Worm (Caenorhabditis elegans) whole organism, young adult: ENCODE measurements around the gene C14C11.7.

Experiments used
- B0336.3 ChIP-seq: fragments of 200-800 bp; sonication (Bioruptor generic); IDR thresholded peaks from 2 replicates; pipeline ENCODE4 v1.3.6; 2022; ENCODE audit warnings: missing genetic modification characterization, missing compliant biosample characterization
- D2030.7 ChIP-seq: fragments of 200-800 bp; sonication (Bioruptor generic); IDR thresholded peaks from 2 replicates; pipeline ENCODE4 v1.3.6; 2022; ENCODE audit warnings: missing genetic modification reagents, missing genetic modification characterization, missing compliant biosample characterization
- F22D6.2 ChIP-seq: sonication (generic microtip); optimal IDR thresholded peaks from 2 replicates; lab custom pipeline; 2016; ENCODE audit warnings: mild to moderate bottlenecking, missing genetic modification characterization, missing compliant biosample characterization
- F49E8.2 ChIP-seq: sonication (generic microtip); optimal IDR thresholded peaks from 3 replicates; lab custom pipeline; 2017; ENCODE audit warnings: missing genetic modification characterization, mild to moderate bottlenecking, missing compliant biosample characterization, antibody characterized with exemption, moderate library complexity; ENCODE audit not compliant: insufficient read depth
- F52B5.7 ChIP-seq: sonication (generic microtip); optimal IDR thresholded peaks from 2 replicates; lab custom pipeline; 2016; ENCODE audit warnings: mild to moderate bottlenecking, missing genetic modification characterization, missing compliant biosample characterization
- K11D2.4 ChIP-seq: fragments of 200-800 bp; sonication (Bioruptor generic); IDR thresholded peaks from 2 replicates; pipeline ENCODE4 v1.3.6; 2022; ENCODE audit warnings: missing genetic modification reagents, missing genetic modification characterization, missing compliant biosample characterization
- T07F8.4 ChIP-seq: sonication (generic microtip); optimal IDR thresholded peaks from 2 replicates; lab custom pipeline; 2016; ENCODE audit warnings: mild to moderate bottlenecking, missing genetic modification characterization, moderate library complexity, missing compliant biosample characterization
- T26A5.8 ChIP-seq: sonication (generic microtip); optimal IDR thresholded peaks from 2 replicates; lab custom pipeline; 2016; ENCODE audit warnings: missing genetic modification characterization, missing compliant biosample characterization
- Y53G8AR.9 ChIP-seq: fragments of 200-800 bp; sonication (Bioruptor generic); conservative IDR thresholded peaks from 2 replicates; pipeline ENCODE4 v1.3.6; 2022; ENCODE audit warnings: missing genetic modification reagents, missing genetic modification characterization, missing compliant biosample characterization
- Y67H2A.10 ChIP-seq: fragments of 200-800 bp; sonication (Bioruptor generic); conservative IDR thresholded peaks from 2 replicates; pipeline ENCODE4 v1.3.6; 2022; ENCODE audit warnings: missing genetic modification reagents, missing genetic modification characterization, missing compliant biosample characterization
- Y95B8A.8 ChIP-seq: fragments of 200-800 bp; sonication (Bioruptor generic); IDR thresholded peaks from 2 replicates; pipeline ENCODE4 v1.3.6; 2022; ENCODE audit warnings: missing genetic modification reagents, missing genetic modification characterization, missing compliant biosample characterization
- ZK185.1 ChIP-seq: sonication (generic microtip); optimal IDR thresholded peaks from 2 replicates; lab custom pipeline; 2016; ENCODE audit warnings: mild to moderate bottlenecking, missing genetic modification characterization, missing compliant biosample characterization; ENCODE audit not compliant: poor library complexity, severe bottlenecking
- akir-1 ChIP-seq: fragments of 200-800 bp; sonication (Bioruptor generic); optimal IDR thresholded peaks from 2 replicates; lab custom pipeline; 2018; ENCODE audit warnings: mild to moderate bottlenecking, missing genetic modification characterization, moderate library complexity, missing compliant biosample characterization
- ama-1 ChIP-seq, 3 experiments: fragments of 150-350 bp in 1 of 3; sonication (generic microtip) in 2 of 3; optimal IDR thresholded peaks; 2 replicates each; lab custom pipeline; 2014 to 2018; ENCODE audit warnings: missing biosample characterization in 2 of 3, missing genetic modification characterization in 2 of 3, missing genetic modification reagents in 2 of 3
- aptf-3 ChIP-seq: fragments of 200-800 bp; sonication (Bioruptor generic); IDR thresholded peaks from 2 replicates; pipeline ENCODE4 v1.3.6; 2022; ENCODE audit warnings: missing genetic modification characterization, missing compliant biosample characterization
- attf-3 ChIP-seq: fragments of 200-800 bp; sonication (Bioruptor generic); conservative IDR thresholded peaks from 2 replicates; pipeline ENCODE4 v1.3.6; 2022; ENCODE audit warnings: missing genetic modification reagents, missing genetic modification characterization, missing compliant biosample characterization
- ccch-3 ChIP-seq: fragments of 200-800 bp; sonication (Bioruptor generic); optimal IDR thresholded peaks from 2 replicates; lab custom pipeline; 2018; ENCODE audit warnings: mild to moderate bottlenecking, missing genetic modification characterization, missing compliant biosample characterization
- egl-18 ChIP-seq: fragments of 200-800 bp; sonication (Bioruptor generic); IDR thresholded peaks from 2 replicates; pipeline ENCODE4 v1.3.6; 2022; ENCODE audit warnings: missing genetic modification reagents, missing genetic modification characterization, missing compliant biosample characterization
- egl-44 ChIP-seq: fragments of 200-800 bp; sonication (Bioruptor generic); IDR thresholded peaks from 2 replicates; pipeline ENCODE4 v1.3.6; 2022; ENCODE audit warnings: missing genetic modification reagents, missing genetic modification characterization, missing compliant biosample characterization
- ekl-4 ChIP-seq: fragments of 200-800 bp; sonication (Bioruptor generic); IDR thresholded peaks from 2 replicates; pipeline ENCODE4 v1.3.6; 2022; ENCODE audit warnings: missing genetic modification reagents, missing genetic modification characterization, missing compliant biosample characterization
- him-1 ChIP-seq: sonication (generic microtip); optimal IDR thresholded peaks from 2 replicates; lab custom pipeline; 2016; ENCODE audit warnings: missing genotype, missing genetic modification reagents, missing genetic modification characterization, missing compliant biosample characterization
- hrde-1 ChIP-seq: sonication (generic microtip); optimal IDR thresholded peaks from 2 replicates; lab custom pipeline; 2016; ENCODE audit warnings: missing genetic modification characterization, mild to moderate bottlenecking, missing compliant biosample characterization, moderate library complexity, missing genotype, missing genetic modification reagents, borderline replicate concordance
- lsy-27 ChIP-seq: sonication (generic microtip); optimal IDR thresholded peaks from 2 replicates; lab custom pipeline; 2017; ENCODE audit warnings: missing genetic modification characterization, mild to moderate bottlenecking, missing compliant biosample characterization, antibody characterized with exemption, missing genotype, borderline replicate concordance; ENCODE audit not compliant: insufficient read depth
- madf-3 ChIP-seq: fragments of 200-800 bp; sonication (Bioruptor generic); IDR thresholded peaks from 2 replicates; pipeline ENCODE4 v1.3.6; 2022; ENCODE audit warnings: missing genetic modification reagents, missing genetic modification characterization, missing compliant biosample characterization
- madf-6 ChIP-seq: fragments of 200-800 bp; sonication (Bioruptor generic); IDR thresholded peaks from 2 replicates; pipeline ENCODE4 v1.3.6; 2022; ENCODE audit warnings: missing genetic modification reagents, missing genetic modification characterization, missing compliant biosample characterization
- mes-4 ChIP-seq: sonication (generic microtip); optimal IDR thresholded peaks from 2 replicates; lab custom pipeline; 2016; ENCODE audit warnings: missing genotype, missing genetic modification characterization, missing compliant biosample characterization
- mxl-1 ChIP-seq: sonication (generic microtip); optimal IDR thresholded peaks from 2 replicates; lab custom pipeline; 2016; ENCODE audit warnings: missing genetic modification characterization, missing compliant biosample characterization
- nfya-1 ChIP-seq: sonication (generic microtip); optimal IDR thresholded peaks from 2 replicates; lab custom pipeline; 2017; ENCODE audit warnings: antibody characterized with exemption, missing compliant biosample characterization, missing genetic modification characterization, borderline replicate concordance; ENCODE audit not compliant: insufficient read depth
- repo-1 ChIP-seq: sonication (generic microtip); optimal IDR thresholded peaks from 2 replicates; lab custom pipeline; 2017; ENCODE audit warnings: mild to moderate bottlenecking, missing genetic modification characterization, missing compliant biosample characterization
- rpc-1 ChIP-seq, 2 experiments: fragments of 150-350 bp in 1 of 2; sonication (generic microtip) in 1 of 2; optimal IDR thresholded peaks; 2 replicates each; lab custom pipeline; 2014 to 2018; ENCODE audit warnings: missing biosample characterization in 1 of 2, missing genetic modification characterization in 1 of 2, missing genetic modification reagents in 1 of 2, missing genotype in 1 of 2
- snpc-1.1 ChIP-seq: sonication (generic microtip); optimal IDR thresholded peaks from 2 replicates; lab custom pipeline; 2017; ENCODE audit warnings: missing genetic modification characterization, mild to moderate bottlenecking, missing compliant biosample characterization, antibody characterized with exemption, moderate library complexity, missing genotype, missing genetic modification reagents; ENCODE audit not compliant: insufficient read depth
- somi-1 ChIP-seq: fragments of 200-800 bp; sonication (Bioruptor generic); optimal IDR thresholded peaks from 2 replicates; lab custom pipeline; 2018; ENCODE audit warnings: mild to moderate bottlenecking, missing genetic modification characterization, missing compliant biosample characterization
- tlf-1 ChIP-seq: fragments of 200-800 bp; sonication (Bioruptor generic); optimal IDR thresholded peaks from 2 replicates; lab custom pipeline; 2018; ENCODE audit warnings: mild to moderate bottlenecking, missing genetic modification characterization, missing compliant biosample characterization
- unc-62 ChIP-seq: fragments of 150-350 bp; optimal IDR thresholded peaks from 2 replicates; lab custom pipeline; 2014; ENCODE audit warnings: missing biosample characterization, missing genetic modification reagents, missing genetic modification characterization
- xnd-1 ChIP-seq: sonication (generic microtip); optimal IDR thresholded peaks from 2 replicates; lab custom pipeline; 2016; ENCODE audit warnings: missing genotype, missing genetic modification reagents, missing genetic modification characterization, missing compliant biosample characterization
- zim-3 ChIP-seq: sonication (generic microtip); optimal IDR thresholded peaks from 2 replicates; lab custom pipeline; 2017; ENCODE audit warnings: mild to moderate bottlenecking, missing genetic modification characterization, moderate library complexity, missing compliant biosample characterization
- ztf-18 ChIP-seq: sonication (generic microtip); optimal IDR thresholded peaks from 2 replicates; lab custom pipeline; 2016; ENCODE audit warnings: missing genotype, mild to moderate bottlenecking, missing genetic modification characterization, missing compliant biosample characterization
- ztf-22 ChIP-seq: fragments of 200-800 bp; sonication (Bioruptor generic); optimal IDR thresholded peaks from 2 replicates; lab custom pipeline; 2018; ENCODE audit warnings: mild to moderate bottlenecking, missing genetic modification characterization, moderate library complexity, missing compliant biosample characterization
- ztf-25 ChIP-seq: fragments of 200-800 bp; sonication (Bioruptor generic); IDR thresholded peaks from 2 replicates; pipeline ENCODE4 v1.3.6; 2022; ENCODE audit warnings: missing genetic modification reagents, missing genetic modification characterization, missing compliant biosample characterization
- ztf-3 ChIP-seq: fragments of 200-800 bp; sonication (Bioruptor generic); optimal IDR thresholded peaks from 2 replicates; lab custom pipeline; 2018; ENCODE audit warnings: mild to moderate bottlenecking, missing genetic modification characterization, missing compliant biosample characterization

The C14C11.7 gene

ce11 chrV:5704467-5704866, 38.6 kb upstream of the C14C11.7 start:
- TF ChIP-seq ztf-25 (no peak), madf-6 (GFP tag; lab: Robert Waterston, UW) (no peak), repo-1 (tag; lab: Kevin White, UChicago) (no peak), hrde-1 (tag; lab: Kevin White, UChicago) (no peak), rpc-1 (optimal IDR thresholded peaks at IDR 0.05; lab: Kevin White, UChicago) (no peak), rpc-1 (tag; optimal IDR thresholded peaks at IDR 0.05; lab: Kevin White, UChicago) (no peak), ztf-18 (no peak)

DNA sequence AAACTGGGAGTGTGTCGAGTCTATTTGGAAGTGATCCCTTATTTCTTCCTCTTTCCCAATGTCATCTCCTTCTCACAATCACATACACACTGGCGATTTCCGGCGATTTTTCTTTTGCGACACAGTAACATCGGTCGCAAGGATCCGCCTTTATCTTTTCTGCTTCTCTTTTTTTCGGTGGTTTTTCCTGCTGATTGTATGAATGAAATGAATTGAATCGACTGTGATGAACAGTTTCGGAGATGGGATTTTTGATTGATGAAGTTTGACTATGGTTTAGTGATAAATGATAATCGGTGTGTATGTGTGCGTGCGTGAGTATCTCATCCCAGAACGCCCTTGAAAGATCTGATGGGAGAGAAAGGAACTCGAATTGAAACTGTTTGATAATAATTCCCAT, 35.2 kb upstream of the C14C11.7 start:
- TF ChIP-seq egl-18 (no peak), Y95B8A.8 (no peak), ZK185.1 (tag; lab: Kevin White, UChicago) (peak; percentile 39), F52B5.7 (tag; lab: Kevin White, UChicago) (no peak), mes-4 (no peak), lsy-27 (no peak), F49E8.2 (tag; lab: Kevin White, UChicago) (no peak), him-1 (no peak), akir-1 (no peak), T07F8.4 (tag; lab: Kevin White, UChicago) (no peak), nfya-1 (tag; lab: Kevin White, UChicago) (no peak), Y53G8AR.9 (GFP tag; lab: Robert Waterston, UW) (0 out of 2 replicates have a peak, but pooled peaks have one; percentile 19), F22D6.2 (tag; lab: Kevin White, UChicago) (no peak)

ce11 chrV:5699835-5700441, 34.1 kb upstream of the C14C11.7 start, which contains the start of gene clec-1:
Gene clec-1 (plus strand): TSS chrV:5700154.
- no peak for TF ChIP-seq D2030.7 (GFP tag; lab: Robert Waterston, UW)
- TF ChIP-seq Y53G8AR.9 (GFP tag; lab: Robert Waterston, UW) = no peak
- no peak for TF ChIP-seq zim-3 (tag; lab: Kevin White, UChicago)
- TF ChIP-seq ama-1 (optimal IDR thresholded peaks at IDR 0.05; lab: Kevin White, UChicago) = peak; percentile 45
- TF ChIP-seq ama-1 (GFP tag; optimal IDR thresholded peaks at IDR 0.05; lab: Kevin White, UChicago) = no peak
- TF ChIP-seq somi-1 (GFP tag; lab: Kevin White, UChicago) = no peak
- 0 out of 2 replicates have a peak, but pooled peaks have one; percentile 17 for TF ChIP-seq aptf-3 (GFP tag; lab: Robert Waterston, UW)
- TF ChIP-seq xnd-1 (tag; lab: Kevin White, UChicago) = no peak

- TF ChIP-seq ztf-18 = no peak
- TF ChIP-seq Y67H2A.10 = no peak
- no peak for TF ChIP-seq ztf-22 (GFP tag; lab: Kevin White, UChicago)
- TF ChIP-seq repo-1 (tag; lab: Kevin White, UChicago) = no peak
- TF ChIP-seq somi-1 (GFP tag; lab: Kevin White, UChicago) = peak; percentile 57
- no peak for TF ChIP-seq ccch-3
Observed at ce11 chrV:5697581-5697980, 31.7 kb upstream of the C14C11.7 start.

DNA sequence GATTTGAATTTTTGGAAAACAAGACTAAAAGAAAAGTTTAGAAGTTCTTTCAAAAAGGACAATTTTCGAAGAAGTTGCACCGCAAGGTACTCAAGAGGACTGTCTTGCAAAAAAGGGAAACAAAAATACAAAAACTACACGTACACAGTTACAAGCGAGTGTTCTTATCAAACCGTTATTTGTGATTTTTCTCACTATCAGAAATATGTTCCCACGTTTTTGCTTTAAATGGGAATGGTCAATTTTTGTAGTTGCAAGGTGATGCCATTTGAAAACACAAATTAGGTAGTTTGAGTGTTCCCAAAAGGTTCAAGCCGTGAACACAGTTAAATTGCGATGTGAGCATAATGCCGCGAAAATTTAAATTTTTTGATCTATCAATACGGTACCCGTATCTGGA, 30.3 kb upstream of the C14C11.7 start:
- TF ChIP-seq ztf-3 = no peak
- TF ChIP-seq T26A5.8 (tag; lab: Kevin White, UChicago) = no peak
- no peak for TF ChIP-seq egl-44
- TF ChIP-seq mxl-1 (tag; lab: Kevin White, UChicago) = no peak
- no peak for TF ChIP-seq unc-62 (GFP tag; lab: Kevin White, UChicago)
- no peak for TF ChIP-seq ekl-4 (GFP tag; lab: Robert Waterston, UW)
- no peak for TF ChIP-seq madf-3 (GFP tag; lab: Robert Waterston, UW)
- TF ChIP-seq ama-1 (optimal IDR thresholded peaks at IDR 0.05; lab: Kevin White, UChicago) = no peak
- no peak for TF ChIP-seq ama-1 (GFP tag; optimal IDR thresholded peaks at IDR 0.05; lab: Kevin White, UChicago)
- TF ChIP-seq B0336.3 (GFP tag; lab: Robert Waterston, UW) = no peak
- TF ChIP-seq akir-1 = no peak
- no peak for TF ChIP-seq snpc-1.1 (tag; lab: Kevin White, UChicago)
- no peak for TF ChIP-seq ccch-3
- no peak for TF ChIP-seq xnd-1 (tag; lab: Kevin White, UChicago)
- no peak for TF ChIP-seq tlf-1 (GFP tag; lab: Kevin White, UChicago)
- TF ChIP-seq attf-3 (GFP tag; lab: Robert Waterston, UW) = no peak
- no peak for TF ChIP-seq ztf-25
- TF ChIP-seq K11D2.4 = no peak
